Worm (Caenorhabditis elegans) whole organism, early embryonic: ENCODE measurements around the gene F07D3.3.

Experiments used
- B0310.2 ChIP-seq: sonication (generic microtip); optimal IDR thresholded peaks from 2 replicates; lab custom pipeline; 2016; ENCODE audit warnings: mild to moderate bottlenecking, missing genetic modification characterization, missing compliant biosample characterization
- F13C5.2 ChIP-seq: sonication (generic microtip); optimal IDR thresholded peaks from 2 replicates; lab custom pipeline; 2017; ENCODE audit warnings: mild to moderate bottlenecking, missing genetic modification characterization, inconsistent platforms, missing compliant biosample characterization
- aly-1 ChIP-seq: sonication (generic microtip); optimal IDR thresholded peaks from 2 replicates; lab custom pipeline; 2016; ENCODE audit warnings: missing genetic modification characterization, missing compliant biosample characterization
- ama-1 ChIP-seq: fragments of 150-350 bp; optimal IDR thresholded peaks from 2 replicates; lab custom pipeline; 2014
- ceh-13 ChIP-seq: fragments of 200-800 bp; sonication (Bioruptor generic); optimal IDR thresholded peaks from 2 replicates; lab custom pipeline; 2018; ENCODE audit warnings: mild to moderate bottlenecking, missing genetic modification characterization, missing compliant biosample characterization
- ceh-36 ChIP-seq: sonication (generic microtip); optimal IDR thresholded peaks from 2 replicates; lab custom pipeline; 2016; ENCODE audit warnings: missing genetic modification characterization, inconsistent platforms, missing compliant biosample characterization
- ets-7 ChIP-seq: sonication (generic microtip); optimal IDR thresholded peaks from 2 replicates; lab custom pipeline; 2016; ENCODE audit warnings: missing genotype, missing genetic modification characterization, missing compliant biosample characterization
- flt-1 ChIP-seq: fragments of 200-800 bp; sonication (Bioruptor generic); IDR thresholded peaks from 2 replicates; pipeline ENCODE4 v1.3.6; 2022; ENCODE audit warnings: missing genetic modification characterization, missing compliant biosample characterization
- hmbx-1 ChIP-seq: sonication (generic microtip); optimal IDR thresholded peaks from 2 replicates; lab custom pipeline; 2016; ENCODE audit warnings: mild to moderate bottlenecking, missing genetic modification characterization, missing compliant biosample characterization
- hmg-4 ChIP-seq: fragments of 200-800 bp; sonication (Bioruptor generic); optimal IDR thresholded peaks from 2 replicates; lab custom pipeline; 2018; ENCODE audit warnings: mild to moderate bottlenecking, missing genetic modification characterization, missing compliant biosample characterization
- hnd-1 ChIP-seq: sonication (generic microtip); optimal IDR thresholded peaks from 2 replicates; lab custom pipeline; 2016; ENCODE audit warnings: missing genetic modification characterization, missing compliant biosample characterization
- pes-1 ChIP-seq: fragments of 200-800 bp; sonication (Bioruptor generic); IDR thresholded peaks from 2 replicates; pipeline ENCODE4 v1.3.6; 2022; ENCODE audit warnings: missing genetic modification reagents, missing genetic modification characterization, missing compliant biosample characterization
- scrt-1 ChIP-seq: fragments of 200-800 bp; sonication (Bioruptor generic); IDR thresholded peaks from 2 replicates; pipeline ENCODE4 v1.3.6; 2022; ENCODE audit warnings: missing genetic modification characterization, missing compliant biosample characterization
- sea-1 ChIP-seq: fragments of 200-800 bp; sonication (Bioruptor generic); conservative IDR thresholded peaks from 2 replicates; pipeline ENCODE4 v1.3.6; 2022; ENCODE audit warnings: missing genetic modification characterization, missing compliant biosample characterization
- tbx-11 ChIP-seq: fragments of 200-800 bp; sonication (Bioruptor generic); IDR thresholded peaks from 2 replicates; pipeline ENCODE4 v1.3.6; 2022; ENCODE audit warnings: missing genetic modification characterization, missing compliant biosample characterization
- tbx-37 ChIP-seq: fragments of 200-800 bp; sonication (Bioruptor generic); conservative IDR thresholded peaks from 2 replicates; pipeline ENCODE4 v1.3.6; 2022; ENCODE audit warnings: missing genetic modification reagents, missing genetic modification characterization, missing compliant biosample characterization
- tra-4 ChIP-seq: sonication (generic microtip); optimal IDR thresholded peaks from 2 replicates; lab custom pipeline; 2017; ENCODE audit warnings: missing genetic modification characterization, missing compliant biosample characterization

Gene F07D3.3

DNA sequence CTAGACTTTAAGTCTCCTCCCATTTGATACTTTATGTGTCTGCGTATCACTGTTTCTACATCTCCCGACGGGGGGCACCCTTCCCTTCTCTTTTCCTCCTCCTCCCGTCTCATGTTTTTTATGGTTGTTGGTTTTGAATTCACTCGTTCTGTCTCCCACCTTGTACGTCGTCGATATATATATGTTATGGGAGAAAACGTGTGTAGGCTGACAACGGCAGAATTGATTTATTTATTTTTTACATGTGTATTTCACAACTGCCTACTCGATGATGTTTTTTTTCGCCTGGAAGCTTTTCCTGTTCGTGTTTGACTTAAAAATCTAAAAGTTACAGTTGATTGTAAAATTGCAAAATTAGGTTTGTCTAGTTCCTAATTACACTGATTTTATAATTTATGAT, 20.0 kb downstream of the F07D3.3 start:
- no peak for TF ChIP-seq pes-1 (GFP tag; lab: Robert Waterston, UW)
- TF ChIP-seq ceh-13 (GFP tag; lab: Kevin White, UChicago) = no peak
- no peak for TF ChIP-seq ets-7 (tag; lab: Kevin White, UChicago)
- TF ChIP-seq sea-1 (GFP tag; lab: Robert Waterston, UW) = no peak
- TF ChIP-seq ceh-36 (tag; lab: Kevin White, UChicago) = no peak
- no peak for TF ChIP-seq tra-4 (tag; lab: Kevin White, UChicago)
- no peak for TF ChIP-seq flt-1 (GFP tag; lab: Robert Waterston, UW)
- no peak for TF ChIP-seq hnd-1 (tag; lab: Kevin White, UChicago)
- no peak for TF ChIP-seq aly-1 (tag; lab: Kevin White, UChicago)
- no peak for TF ChIP-seq hmbx-1
- no peak for TF ChIP-seq B0310.2 (tag; lab: Kevin White, UChicago)
- TF ChIP-seq tbx-11 (GFP tag; lab: Robert Waterston, UW) = no peak

DNA sequence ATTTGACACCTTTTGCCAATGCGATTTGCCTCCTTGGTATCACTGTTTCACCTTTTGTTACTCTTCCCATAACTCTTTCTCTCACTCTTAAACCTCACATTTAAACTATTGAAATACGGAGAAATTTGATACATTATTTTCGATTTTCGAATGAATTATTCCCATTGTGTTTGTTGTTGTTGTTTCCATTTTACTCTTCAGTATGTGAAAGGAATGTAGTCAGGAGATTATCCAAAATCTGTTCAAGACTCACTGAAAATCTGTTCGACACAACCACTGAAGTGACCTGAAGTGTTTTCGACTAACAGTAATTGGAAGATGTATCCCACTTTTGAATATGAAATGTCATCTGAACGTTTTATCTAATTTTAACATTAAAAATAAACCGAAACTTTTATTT, 21.5 kb downstream of the F07D3.3 start:
- TF ChIP-seq hmbx-1 (no peak), pes-1 (GFP tag; lab: Robert Waterston, UW) (no peak), tbx-37 (GFP tag; lab: Robert Waterston, UW) (no peak), tbx-11 (GFP tag; lab: Robert Waterston, UW) (no peak), aly-1 (tag; lab: Kevin White, UChicago) (no peak), hnd-1 (tag; lab: Kevin White, UChicago) (no peak), ceh-13 (GFP tag; lab: Kevin White, UChicago) (no peak), sea-1 (GFP tag; lab: Robert Waterston, UW) (no peak), scrt-1 (no peak), ets-7 (tag; lab: Kevin White, UChicago) (no peak), ama-1 (lab: Kevin White, UChicago) (no peak), flt-1 (GFP tag; lab: Robert Waterston, UW) (no peak), tra-4 (tag; lab: Kevin White, UChicago) (no peak), ceh-36 (tag; lab: Kevin White, UChicago) (no peak), B0310.2 (tag; lab: Kevin White, UChicago) (no peak), F13C5.2 (tag; lab: Kevin White, UChicago) (no peak)

DNA sequence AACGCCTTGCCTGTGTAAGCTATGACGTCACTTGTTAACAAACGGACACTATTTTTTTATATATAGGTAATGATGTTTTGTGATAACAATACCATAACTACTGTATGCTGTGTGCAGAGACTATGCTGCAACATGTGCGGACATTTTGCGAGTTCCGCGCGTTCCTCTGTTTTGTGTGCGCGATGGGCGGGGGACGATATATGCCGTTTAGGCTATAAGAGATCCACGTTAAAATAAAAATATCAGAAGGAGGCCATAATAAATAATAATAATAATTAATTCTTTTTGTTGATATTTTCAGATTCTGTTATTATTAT, 22.5 kb downstream of the F07D3.3 start:
- TF ChIP-seq ceh-13 (GFP tag; lab: Kevin White, UChicago) = no peak
- TF ChIP-seq pes-1 (GFP tag; lab: Robert Waterston, UW) = no peak
- no peak for TF ChIP-seq hmg-4 (GFP tag; lab: Kevin White, UChicago)
- TF ChIP-seq flt-1 (GFP tag; lab: Robert Waterston, UW) = no peak
- no peak for TF ChIP-seq tbx-11 (GFP tag; lab: Robert Waterston, UW)
- no peak for TF ChIP-seq B0310.2 (tag; lab: Kevin White, UChicago)
- TF ChIP-seq tra-4 (tag; lab: Kevin White, UChicago) = no peak
- no peak for TF ChIP-seq F13C5.2 (tag; lab: Kevin White, UChicago)
- no peak for TF ChIP-seq hnd-1 (tag; lab: Kevin White, UChicago)
- TF ChIP-seq sea-1 (GFP tag; lab: Robert Waterston, UW) = no peak
- TF ChIP-seq tbx-37 (GFP tag; lab: Robert Waterston, UW) = no peak
- no peak for TF ChIP-seq ceh-36 (tag; lab: Kevin White, UChicago)
- no peak for TF ChIP-seq ama-1 (lab: Kevin White, UChicago)
- no peak for TF ChIP-seq hmbx-1
- TF ChIP-seq scrt-1 = no peak
- no peak for TF ChIP-seq ets-7 (tag; lab: Kevin White, UChicago)
- no peak for TF ChIP-seq aly-1 (tag; lab: Kevin White, UChicago)

DNA sequence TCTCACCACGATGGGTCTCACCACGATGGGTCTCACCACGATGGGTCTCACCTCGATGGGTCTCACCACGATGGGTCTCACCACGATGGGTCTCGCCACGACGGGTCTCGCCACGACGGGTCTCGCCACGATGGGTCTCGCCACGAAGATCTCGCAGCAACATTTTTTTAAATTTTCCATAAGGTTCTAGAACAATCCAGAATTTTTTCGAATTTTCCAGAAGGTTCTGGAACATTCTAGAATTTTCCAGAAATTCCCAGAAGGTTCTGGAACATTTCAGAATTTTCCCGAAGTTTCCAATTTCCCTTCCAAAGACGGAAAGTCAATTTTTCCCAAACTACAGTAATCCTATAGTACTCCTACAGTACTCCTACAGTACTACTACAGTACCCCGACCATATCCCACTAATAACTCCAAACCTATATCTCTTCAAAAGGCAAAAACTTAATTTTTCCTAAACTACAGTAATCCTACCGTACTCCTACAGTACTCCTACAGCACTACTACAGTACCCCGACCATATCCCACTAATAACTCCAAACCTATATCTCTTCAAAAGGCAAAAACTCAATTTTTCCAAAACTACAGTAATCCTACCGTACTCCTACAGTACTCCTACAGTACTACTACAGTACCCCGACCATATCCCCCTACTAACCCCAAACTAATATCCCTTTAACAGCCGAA, 23.0 kb downstream of the F07D3.3 start, which contains the start of gene Y54B9A.1:
TSS of gene Y54B9A.1 (minus strand) at position 235 of the 688 bp plus-strand sequence.
- 0 out of 2 replicates have a peak, but pooled peaks have one; percentile 42 for TF ChIP-seq tbx-11 (GFP tag; lab: Robert Waterston, UW)

DNA sequence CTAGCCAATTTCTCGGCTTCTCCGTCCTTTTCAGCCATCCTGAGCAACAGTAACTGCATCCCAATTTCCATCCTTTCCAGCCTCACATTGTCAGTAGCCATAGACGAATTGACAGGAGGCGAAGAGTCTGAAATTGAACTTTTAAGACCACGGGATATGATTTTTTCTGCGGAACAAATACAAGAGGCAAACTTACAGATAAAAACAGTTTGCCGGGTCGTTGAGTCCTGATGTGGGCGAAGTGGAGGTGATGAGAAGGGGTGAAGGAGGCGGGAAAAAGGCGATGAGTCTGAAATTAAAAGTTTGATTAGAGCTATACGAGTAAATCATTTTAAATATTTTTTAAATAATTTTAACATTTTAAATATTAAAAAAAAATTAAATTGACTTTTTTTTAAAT, 35.4 kb downstream of the F07D3.3 start, which contains the start of gene F36D4.6:
TSS of gene F36D4.6 (minus strand) at position 101 of the 400 bp plus-strand sequence.
- TF ChIP-seq flt-1 (GFP tag; lab: Robert Waterston, UW) (no peak), tbx-37 (GFP tag; lab: Robert Waterston, UW) (no peak), hmbx-1 (no peak), F13C5.2 (tag; lab: Kevin White, UChicago) (no peak), scrt-1 (no peak), ceh-13 (GFP tag; lab: Kevin White, UChicago) (no peak), tra-4 (tag; lab: Kevin White, UChicago) (no peak), ceh-36 (tag; lab: Kevin White, UChicago) (no peak), hmg-4 (GFP tag; lab: Kevin White, UChicago) (no peak), tbx-11 (GFP tag; lab: Robert Waterston, UW) (no peak)

DNA sequence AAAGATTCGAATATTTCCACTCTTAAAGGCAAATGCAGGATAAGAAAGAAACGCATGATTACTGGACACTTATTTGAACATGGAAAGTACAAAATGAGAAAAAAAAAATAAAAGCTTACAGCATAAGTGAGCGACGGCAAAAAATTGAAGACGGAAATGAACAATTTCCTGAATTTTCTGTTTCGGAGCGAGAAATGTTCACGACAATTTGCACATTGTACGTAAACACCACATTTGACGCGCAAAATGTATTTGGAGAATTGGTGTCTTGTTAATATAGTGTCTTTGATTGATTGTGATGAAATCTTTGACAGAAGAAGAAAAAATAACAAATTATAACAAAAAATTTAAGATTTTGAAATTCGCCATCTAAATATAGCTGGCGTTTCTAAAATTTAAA, 36.9 kb downstream of the F07D3.3 start, which contains the start of gene F36D4.5:
TSS of gene F36D4.5 (minus strand) at position 225 of the 400 bp plus-strand sequence.
- TF ChIP-seq hmg-4 (GFP tag; lab: Kevin White, UChicago) (no peak), F13C5.2 (tag; lab: Kevin White, UChicago) (no peak)

DNA sequence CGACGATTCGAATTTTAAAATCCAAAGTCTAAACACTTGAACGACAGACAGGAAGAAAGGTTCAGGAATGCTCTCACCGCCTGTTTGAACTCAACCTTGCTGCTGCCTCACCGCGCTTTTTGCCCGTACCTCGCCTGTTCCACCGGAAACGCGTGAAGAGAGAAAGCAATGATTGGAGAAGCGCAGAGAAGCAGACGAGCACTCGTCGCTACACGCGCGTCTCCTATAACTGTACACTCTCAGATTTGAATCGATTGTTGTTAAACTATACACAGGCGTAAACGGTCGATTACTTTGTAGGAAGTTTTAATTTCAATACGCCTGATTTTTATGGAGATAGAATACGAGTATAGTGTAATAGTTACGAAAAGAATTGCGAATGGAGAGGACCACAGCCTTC, 38.0 kb downstream of the F07D3.3 start:
- TF ChIP-seq B0310.2 (tag; lab: Kevin White, UChicago) (no peak), scrt-1 (no peak), ets-7 (tag; lab: Kevin White, UChicago) (peak; percentile 51), F13C5.2 (tag; lab: Kevin White, UChicago) (peak; percentile 25), hmg-4 (GFP tag; lab: Kevin White, UChicago) (peak; percentile 19), aly-1 (tag; lab: Kevin White, UChicago) (no peak), ceh-36 (tag; lab: Kevin White, UChicago) (no peak)
